Fruit fly (Drosophila melanogaster) whole organism, embryonic: Measurements from ENCODE around the gene CG3091.

ENCODE experiments used
- Aef1 ChIP-seq: fragments of 200-800 bp; sonication (Bioruptor generic); IDR thresholded peaks from 3 replicates; pipeline ENCODE4 v1.3.6; 2022; ENCODE audit warnings: missing biosample characterization, missing genetic modification characterization
- Asciz ChIP-seq: fragments of 200-800 bp; sonication (Bioruptor generic); optimal IDR thresholded peaks from 2 replicates; lab custom pipeline; 2017; ENCODE audit warnings: missing biosample characterization, mild to moderate bottlenecking, missing genetic modification characterization, missing genetic modification reagents
- B-H1 ChIP-seq: fragments of 200-800 bp; sonication (Bioruptor generic); IDR thresholded peaks from 3 replicates; pipeline ENCODE4 v1.3.6; 2022; ENCODE audit warnings: missing biosample characterization, missing genetic modification characterization
- CG10565 ChIP-seq: fragments of 200-800 bp; sonication (Bioruptor generic); optimal IDR thresholded peaks from 3 replicates; lab custom pipeline; 2016; ENCODE audit warnings: missing biosample characterization, mild to moderate bottlenecking, missing genetic modification characterization
- CG12236 ChIP-seq: fragments of 200-800 bp; sonication (Bioruptor generic); optimal IDR thresholded peaks from 2 replicates; lab custom pipeline; 2016; ENCODE audit warnings: missing biosample characterization, missing genetic modification characterization
- CG13624 ChIP-seq: fragments of 200-800 bp; sonication (Bioruptor generic); optimal IDR thresholded peaks from 2 replicates; lab custom pipeline; 2016; ENCODE audit warnings: missing biosample characterization, missing genetic modification characterization
- CG15269 ChIP-seq: fragments of 200-800 bp; sonication (Bioruptor generic); optimal IDR thresholded peaks from 2 replicates; lab custom pipeline; 2018; ENCODE audit warnings: missing biosample characterization, mild to moderate bottlenecking, missing genetic modification characterization, moderate library complexity
- CG15696 ChIP-seq: fragments of 200-800 bp; sonication (Bioruptor generic); optimal IDR thresholded peaks from 2 replicates; lab custom pipeline; 2019; ENCODE audit warnings: missing biosample characterization, mild to moderate bottlenecking, missing genetic modification characterization, moderate library complexity
- CG17361 ChIP-seq: fragments of 200-800 bp; sonication (Bioruptor generic); IDR thresholded peaks from 3 replicates; pipeline ENCODE4 v1.3.6; 2022; ENCODE audit warnings: missing biosample characterization, missing genetic modification characterization
- CG17802 ChIP-seq: fragments of 200-800 bp; sonication (Bioruptor generic); optimal IDR thresholded peaks from 2 replicates; lab custom pipeline; 2018; ENCODE audit warnings: missing biosample characterization, mild to moderate bottlenecking, missing genetic modification characterization, moderate library complexity
- CG1792 ChIP-seq: fragments of 200-800 bp; sonication (Bioruptor generic); optimal IDR thresholded peaks from 2 replicates; lab custom pipeline; 2016; ENCODE audit warnings: missing biosample characterization, missing genetic modification characterization
- CG18619 ChIP-seq: fragments of 200-800 bp; sonication (Bioruptor generic); optimal IDR thresholded peaks from 3 replicates; lab custom pipeline; 2017; ENCODE audit warnings: missing biosample characterization, mild to moderate bottlenecking, missing genetic modification characterization
- CG30020 ChIP-seq: fragments of 200-800 bp; optimal IDR thresholded peaks from 2 replicates; lab custom pipeline; 2019; ENCODE audit warnings: missing biosample characterization, mild to moderate bottlenecking, missing genetic modification characterization, moderate library complexity
- CG3065 ChIP-seq: fragments of 200-800 bp; sonication (Bioruptor generic); optimal IDR thresholded peaks from 2 replicates; lab custom pipeline; 2016; ENCODE audit warnings: missing biosample characterization, missing genetic modification characterization
- CG3163 ChIP-seq: fragments of 200-800 bp; sonication (Bioruptor generic); optimal IDR thresholded peaks from 3 replicates; lab custom pipeline; 2016; ENCODE audit warnings: missing biosample characterization, missing genetic modification characterization
- CG32532 ChIP-seq: fragments of 200-800 bp; sonication (Bioruptor generic); IDR thresholded peaks from 2 replicates; pipeline ENCODE4 v1.3.6; 2022; ENCODE audit warnings: missing biosample characterization, missing genetic modification characterization
- CG4404 ChIP-seq: fragments of 200-800 bp; sonication (Bioruptor generic); IDR thresholded peaks from 2 replicates; pipeline ENCODE4 v1.3.6; 2022; ENCODE audit warnings: missing biosample characterization, missing genetic modification characterization
- CG6689 ChIP-seq: fragments of 200-800 bp; sonication (Bioruptor generic); IDR thresholded peaks from 2 replicates; pipeline ENCODE4 v1.3.6; 2022; ENCODE audit warnings: missing biosample characterization, missing genetic modification characterization
- CG7357 ChIP-seq: fragments of 200-800 bp; sonication (Bioruptor generic); IDR thresholded peaks from 3 replicates; pipeline ENCODE4 v1.3.6; 2022; ENCODE audit warnings: missing biosample characterization, missing genetic modification characterization
- CG7745 ChIP-seq: fragments of 200-800 bp; sonication (Bioruptor generic); optimal IDR thresholded peaks from 2 replicates; lab custom pipeline; 2018; ENCODE audit warnings: missing biosample characterization, mild to moderate bottlenecking, missing genetic modification characterization, moderate library complexity
- CG8281 ChIP-seq: fragments of 200-800 bp; sonication (Bioruptor generic); optimal IDR thresholded peaks from 2 replicates; lab custom pipeline; 2018; ENCODE audit warnings: missing biosample characterization, mild to moderate bottlenecking, missing genetic modification characterization, moderate library complexity
- Elba2 ChIP-seq: fragments of 200-800 bp; sonication (Bioruptor generic); optimal IDR thresholded peaks from 3 replicates; lab custom pipeline; 2016; ENCODE audit warnings: missing biosample characterization, missing genetic modification characterization
- Gsc ChIP-seq: fragments of 200-800 bp; sonication (Bioruptor generic); IDR thresholded peaks from 2 replicates; pipeline ENCODE4 v1.3.6; 2022; ENCODE audit warnings: missing biosample characterization, missing genetic modification characterization
- Hr78 ChIP-seq, 2 experiments: fragments of 200-800 bp in 1 of 2; fragments of >200 bp in 1 of 2; sonication (Bioruptor generic) in 1 of 2; optimal IDR thresholded peaks; 2 replicates each; lab custom pipeline; 2017 to 2019; ENCODE audit warnings: missing biosample characterization in 2 of 2, missing genetic modification characterization in 2 of 2, mild to moderate bottlenecking in 1 of 2, moderate library complexity in 1 of 2
- Hsf ChIP-seq: fragments of 200-800 bp; sonication (Bioruptor generic); optimal IDR thresholded peaks from 3 replicates; lab custom pipeline; 2016; ENCODE audit warnings: missing biosample characterization, missing genetic modification characterization
- Meics ChIP-seq: fragments of 200-800 bp; sonication (Bioruptor generic); optimal IDR thresholded peaks from 2 replicates; lab custom pipeline; 2017; ENCODE audit warnings: missing biosample characterization, mild to moderate bottlenecking, missing genetic modification characterization
- NC2α ChIP-seq: fragments of 200-800 bp; sonication (Bioruptor generic); optimal IDR thresholded peaks from 2 replicates; lab custom pipeline; 2016; ENCODE audit warnings: missing biosample characterization, missing genetic modification characterization
- NfI ChIP-seq: fragments of 200-800 bp; sonication (Bioruptor generic); optimal IDR thresholded peaks from 3 replicates; lab custom pipeline; 2018; ENCODE audit warnings: missing biosample characterization, mild to moderate bottlenecking, missing genetic modification characterization, moderate library complexity
- Oli ChIP-seq: fragments of 200-800 bp; sonication (Bioruptor generic); optimal IDR thresholded peaks from 2 replicates; lab custom pipeline; 2018; ENCODE audit warnings: missing biosample characterization, mild to moderate bottlenecking, missing genetic modification characterization, moderate library complexity
- Ptx1 ChIP-seq: fragments of 200-800 bp; sonication (Bioruptor generic); IDR thresholded peaks from 2 replicates; pipeline ENCODE4 v1.3.6; 2022; ENCODE audit warnings: missing biosample characterization, missing genetic modification characterization
- Sox102F ChIP-seq: fragments of 200-800 bp; sonication (Bioruptor generic); optimal IDR thresholded peaks from 2 replicates; lab custom pipeline; 2018; ENCODE audit warnings: missing biosample characterization, mild to moderate bottlenecking, missing genetic modification characterization, moderate library complexity
- ash1 ChIP-seq: fragments of 200-800 bp; sonication (Bioruptor generic); optimal IDR thresholded peaks from 2 replicates; lab custom pipeline; 2018; ENCODE audit warnings: missing biosample characterization, mild to moderate bottlenecking, missing genetic modification characterization
- az2 ChIP-seq: fragments of 200-800 bp; sonication (Bioruptor generic); optimal IDR thresholded peaks from 3 replicates; lab custom pipeline; 2016; ENCODE audit warnings: missing biosample characterization, missing genetic modification characterization
- dm ChIP-seq: fragments of 200-800 bp; sonication (Bioruptor generic); optimal IDR thresholded peaks from 3 replicates; lab custom pipeline; 2016; ENCODE audit warnings: missing biosample characterization, missing genetic modification characterization
- ewg ChIP-seq: fragments of 200-800 bp; sonication (Bioruptor generic); optimal IDR thresholded peaks from 3 replicates; lab custom pipeline; 2017; ENCODE audit warnings: mild to moderate bottlenecking, missing biosample characterization, missing genetic modification reagents, missing genetic modification characterization
- ind ChIP-seq: fragments of 200-800 bp; sonication (Bioruptor generic); optimal IDR thresholded peaks from 3 replicates; lab custom pipeline; 2016; ENCODE audit warnings: missing biosample characterization, missing genetic modification characterization
- jing ChIP-seq: fragments of 200-800 bp; sonication (Bioruptor generic); optimal IDR thresholded peaks from 2 replicates; lab custom pipeline; 2018; ENCODE audit warnings: missing biosample characterization, mild to moderate bottlenecking, missing genetic modification characterization
- kni ChIP-seq: fragments of 200-800 bp; sonication (Bioruptor generic); optimal IDR thresholded peaks from 3 replicates; lab custom pipeline; 2017; ENCODE audit warnings: mild to moderate bottlenecking, missing biosample characterization, missing genetic modification reagents, missing genetic modification characterization
- knrl ChIP-seq: fragments of 200-800 bp; sonication (Bioruptor generic); IDR thresholded peaks from 3 replicates; pipeline ENCODE4 v1.3.6; 2022; ENCODE audit warnings: missing biosample characterization, missing genetic modification characterization; ENCODE audit not compliant: partially characterized antibody
- odd ChIP-seq: fragments of 200-800 bp; sonication (Bioruptor generic); optimal IDR thresholded peaks from 2 replicates; lab custom pipeline; 2017; ENCODE audit warnings: missing biosample characterization, mild to moderate bottlenecking, missing genetic modification characterization
- otp ChIP-seq: fragments of 200-800 bp; sonication (Bioruptor generic); IDR thresholded peaks from 3 replicates; pipeline ENCODE4, ENCODE4 v1.3.6; 2022; ENCODE audit warnings: missing biosample characterization, missing genetic modification characterization
- ro ChIP-seq: fragments of 200-800 bp; sonication (Bioruptor generic); IDR thresholded peaks from 2 replicates; pipeline ENCODE4 v1.3.6; 2022; ENCODE audit warnings: missing biosample characterization, missing genetic modification characterization
- sens ChIP-seq: fragments of 200-800 bp; sonication (Bioruptor generic); peaks from one replicate; lab custom pipeline; 2016; ENCODE audit warnings: missing biosample characterization, missing genetic modification characterization
- sna ChIP-seq: fragments of 200-800 bp; sonication (Bioruptor generic); IDR thresholded peaks from 2 replicates; pipeline ENCODE4 v1.3.6; 2022; ENCODE audit warnings: missing biosample characterization, missing genetic modification characterization; ENCODE audit not compliant: partially characterized antibody
- sob ChIP-seq: fragments of 200-800 bp; sonication (Bioruptor generic); IDR thresholded peaks from 2 replicates; pipeline ENCODE4 v1.3.6; 2022; ENCODE audit warnings: missing biosample characterization, missing genetic modification characterization
- tio ChIP-seq: fragments of 200-800 bp; sonication (Bioruptor generic); optimal IDR thresholded peaks from 2 replicates; lab custom pipeline; 2017; ENCODE audit warnings: missing biosample characterization, missing genetic modification characterization, inconsistent platforms
- tll ChIP-seq, 2 experiments: fragments of 200-800 bp in 1 of 2; fragments of >200 bp in 1 of 2; sonication (Bioruptor generic) in 1 of 2; optimal IDR thresholded peaks; 2 replicates each; lab custom pipeline; 2017 to 2019; ENCODE audit warnings: missing biosample characterization in 2 of 2, missing genetic modification characterization in 2 of 2, mild to moderate bottlenecking in 1 of 2, moderate library complexity in 1 of 2
- usp ChIP-seq: fragments of >200 bp; optimal IDR thresholded peaks from 2 replicates; lab custom pipeline; 2017; ENCODE audit warnings: missing biosample characterization, missing genetic modification characterization
- vnd ChIP-seq: fragments of 200-800 bp; sonication (Bioruptor generic); IDR thresholded peaks from 3 replicates; pipeline ENCODE4 v1.3.6; 2022; ENCODE audit warnings: missing biosample characterization, missing genetic modification characterization; ENCODE audit not compliant: partially characterized antibody

Gene CG3091

dm6 chrX:2300293-2301068, 46.5 kb upstream of the CG3091 start (continued):
- TF ChIP-seq CG8281 (tag; lab: Kevin White, UChicago) = peak; percentile 86
- no peak for TF ChIP-seq knrl (GFP tag; lab: Robert Waterston, UW)
- no peak for TF ChIP-seq vnd
- peak; percentile 93 for TF ChIP-seq Asciz (GFP tag; lab: Kevin White, UChicago)
- peak; percentile 97 for TF ChIP-seq Oli (tag; lab: Kevin White, UChicago)
- TF ChIP-seq ind (GFP tag; lab: Kevin White, UChicago) = peak; percentile 87
- TF ChIP-seq CG1792 = peak; percentile 88
- peak; percentile 94 for TF ChIP-seq Gsc
- peak; percentile 93 for TF ChIP-seq odd (GFP tag; lab: Kevin White, UChicago)
- peak; percentile 96 for TF ChIP-seq CG32532 (GFP tag; lab: Robert Waterston, UW)
- TF ChIP-seq CG30020 (tag; lab: Kevin White, UChicago) = peak; percentile 61
- TF ChIP-seq Sox102F (GFP tag; lab: Kevin White, UChicago) = peak; percentile 97
- peak; percentile 90 for TF ChIP-seq ro (GFP tag; lab: Robert Waterston, UW)
- peak; percentile 88 for TF ChIP-seq CG17802 (tag; lab: Kevin White, UChicago)
- peak; percentile 95 for TF ChIP-seq jing (GFP tag; lab: Kevin White, UChicago)
- TF ChIP-seq B-H1 (GFP tag; lab: Robert Waterston, UW) = peak; percentile 96
- peak; percentile 92 for TF ChIP-seq Hsf
- TF ChIP-seq Ptx1 (GFP tag; lab: Robert Waterston, UW) = peak; percentile 98
- peak; percentile 86 for TF ChIP-seq CG13624
- no peak for TF ChIP-seq usp (GFP tag; lab: Kevin White, UChicago)
- TF ChIP-seq otp (GFP tag; lab: Robert Waterston, UW) = peak; percentile 98
- TF ChIP-seq Elba2 (GFP tag; lab: Kevin White, UChicago) = peak; percentile 22
- TF ChIP-seq sens = peak; percentile 99
- TF ChIP-seq CG7745 (tag; lab: Kevin White, UChicago) = peak; percentile 39
- TF ChIP-seq Aef1 = peak; percentile 98
- TF ChIP-seq CG6689 (GFP tag; lab: Robert Waterston, UW) = peak; percentile 97
- TF ChIP-seq az2 (GFP tag; lab: Kevin White, UChicago) = peak; percentile 93
- TF ChIP-seq CG12236 = peak; percentile 86
- peak in 1 of 2 experiments; percentile 84 for TF ChIP-seq Hr78 (GFP tag; optimal IDR thresholded peaks at IDR 0.05; lab: Kevin White, UChicago)
- peak; percentile 90 for TF ChIP-seq CG17361 (GFP tag; lab: Robert Waterston, UW)
- peak; percentile 90 for TF ChIP-seq NC2α (GFP tag; lab: Kevin White, UChicago)
- TF ChIP-seq CG18619 (GFP tag; lab: Kevin White, UChicago) = peak; percentile 93
- TF ChIP-seq ewg (GFP tag; lab: Kevin White, UChicago) = peak; percentile 95
- TF ChIP-seq CG15696 (tag; lab: Kevin White, UChicago) = peak; percentile 59
- TF ChIP-seq CG3065 = peak; percentile 69
- TF ChIP-seq CG10565 (GFP tag; lab: Kevin White, UChicago) = peak; percentile 62
- TF ChIP-seq CG7357 (GFP tag; lab: Robert Waterston, UW) = peak; percentile 89
- peak; percentile 96 for TF ChIP-seq NfI (GFP tag; lab: Kevin White, UChicago)
- TF ChIP-seq sna = no peak
- TF ChIP-seq ash1 (GFP tag; lab: Kevin White, UChicago) = peak; percentile 63
- TF ChIP-seq Meics (GFP tag; lab: Kevin White, UChicago) = peak; percentile 92
- peak; percentile 64 for TF ChIP-seq CG3163 (GFP tag; lab: Kevin White, UChicago)
- peak; percentile 97 for TF ChIP-seq sob (GFP tag; lab: Robert Waterston, UW)
- peak; percentile 86 for TF ChIP-seq dm (GFP tag; lab: Kevin White, UChicago)
- TF ChIP-seq tio (GFP tag; lab: Kevin White, UChicago) = peak; percentile 81
- TF ChIP-seq CG15269 = peak; percentile 97
- TF ChIP-seq CG4404 = peak; percentile 91
- peak in 1 of 2 experiments; percentile 38 for TF ChIP-seq tll (GFP tag; optimal IDR thresholded peaks at IDR 0.05; lab: Kevin White, UChicago)
- TF ChIP-seq kni (GFP tag; lab: Kevin White, UChicago) = peak; percentile 66
